Worm (Caenorhabditis elegans) whole organism, L3 larva: ENCODE data around the gene gplb-1.

ENCODE experiments used
- aly-2 ChIP-seq: fragments of 150-350 bp; optimal IDR thresholded peaks from 2 replicates; lab custom pipeline; 2014; ENCODE audit warnings: missing biosample characterization, missing genetic modification characterization
- ama-1 ChIP-seq: fragments of 150-350 bp; optimal IDR thresholded peaks from 2 replicates; lab custom pipeline; 2018
- pqm-1 ChIP-seq: fragments of 150-350 bp; optimal IDR thresholded peaks from 2 replicates; lab custom pipeline; 2017; ENCODE audit warnings: missing biosample characterization, missing genetic modification characterization, inconsistent platforms
- tbx-2 ChIP-seq: sonication (generic microtip); optimal IDR thresholded peaks from 2 replicates; lab custom pipeline; 2016; ENCODE audit warnings: mild to moderate bottlenecking, missing genetic modification characterization, missing compliant biosample characterization
- ztf-4 ChIP-seq: fragments of 150-350 bp; optimal IDR thresholded peaks from 2 replicates; lab custom pipeline; 2014; ENCODE audit warnings: missing biosample characterization, missing genetic modification characterization

ce11 chrV:8467031-8467430 is 4.0 kb downstream of the gplb-1 start, which contains the start of gene mrpl-4:
- TF ChIP-seq tbx-2 (no peak), aly-2 (tag; lab: Kevin White, UChicago) (no peak), ztf-4 (tag; lab: Kevin White, UChicago) (no peak), ama-1 (lab: Kevin White, UChicago) (no peak), pqm-1 (tag; lab: Kevin White, UChicago) (no peak)
